Fruit fly (Drosophila melanogaster): ENCODE data around the gene CG7903.

dm6 chr3R:30014480-30014879, 19.4 kb upstream of the CG7903 start:
- TF ChIP-seq EcR (GFP tag; optimal IDR thresholded peaks at IDR 0.05) (no peak), D1 (tag; optimal IDR thresholded peaks at IDR 0.05) (no peak), CG13204 (GFP tag; optimal IDR thresholded peaks at IDR 0.05) (no peak), CG4496 (GFP tag; IDR thresholded peaks at IDR 0.05) (no peak), CG10348 (GFP tag; IDR thresholded peaks at IDR 0.05) (no peak), CG14655 (GFP tag; optimal IDR thresholded peaks at IDR 0.05) (no peak), Pif1A (GFP tag; optimal IDR thresholded peaks at IDR 0.05) (no peak), Pif1B (GFP tag; optimal IDR thresholded peaks at IDR 0.05) (no peak), Snoo (tag; optimal IDR thresholded peaks at IDR 0.05) (no peak), Ets98B (GFP tag; IDR thresholded peaks at IDR 0.05) (no peak)

All from whole organism, pupa.